Fruit fly (Drosophila melanogaster) whole organism, embryonic: Measurements from ENCODE around the gene CG42541.

ENCODE experiments used
- Abd-B ChIP-seq: fragments of 200-800 bp; sonication (Bioruptor generic); optimal IDR thresholded peaks from 2 replicates; lab custom pipeline; 2018; ENCODE audit warnings: missing biosample characterization, mild to moderate bottlenecking, missing genetic modification characterization, moderate library complexity
- Ada2b ChIP-seq: fragments of 200-800 bp; sonication (Bioruptor generic); IDR thresholded peaks from 2 replicates; pipeline ENCODE4 v1.3.6; 2022; ENCODE audit warnings: missing biosample characterization, missing genetic modification characterization
- Atf3 ChIP-seq: fragments of 200-800 bp; sonication (Bioruptor generic); optimal IDR thresholded peaks from 3 replicates; lab custom pipeline; 2016; ENCODE audit warnings: missing biosample characterization, missing genetic modification characterization
- Atf6 ChIP-seq: fragments of 200-800 bp; sonication (Bioruptor generic); IDR thresholded peaks from 2 replicates; pipeline ENCODE4 v1.3.6; 2022; ENCODE audit warnings: missing biosample characterization, missing genetic modification characterization
- Awh ChIP-seq: fragments of 200-800 bp; sonication (Bioruptor generic); IDR thresholded peaks from 2 replicates; pipeline ENCODE4, ENCODE4 v1.3.6; 2022; ENCODE audit warnings: missing biosample characterization, missing genetic modification characterization
- Bdp1 ChIP-seq: fragments of 200-800 bp; sonication (Bioruptor generic); optimal IDR thresholded peaks from 3 replicates; lab custom pipeline; 2016; ENCODE audit warnings: missing biosample characterization, missing genetic modification characterization
- CG11504 ChIP-seq: fragments of 200-800 bp; sonication (Bioruptor generic); optimal IDR thresholded peaks from 3 replicates; lab custom pipeline; 2019; ENCODE audit warnings: missing biosample characterization, mild to moderate bottlenecking, missing genetic modification characterization, moderate library complexity
- CG12299 ChIP-seq: fragments of 200-800 bp; sonication (Bioruptor generic); optimal IDR thresholded peaks from 2 replicates; lab custom pipeline; 2018; ENCODE audit warnings: missing biosample characterization, mild to moderate bottlenecking, missing genetic modification characterization
- CG14014 ChIP-seq: fragments of 200-800 bp; sonication (Bioruptor generic); IDR thresholded peaks from 2 replicates; pipeline ENCODE4 v1.3.6; 2022; ENCODE audit warnings: missing biosample characterization, missing genetic modification characterization
- CG14667 ChIP-seq: fragments of 200-800 bp; sonication (Bioruptor generic); IDR thresholded peaks from 2 replicates; pipeline ENCODE4 v1.3.6; 2022; ENCODE audit warnings: missing biosample characterization, missing genetic modification characterization
- CG14710 ChIP-seq: fragments of 200-800 bp; sonication (Bioruptor generic); optimal IDR thresholded peaks from 3 replicates; lab custom pipeline; 2019; ENCODE audit warnings: missing biosample characterization, mild to moderate bottlenecking, missing genetic modification characterization, moderate library complexity
- CG16815 ChIP-seq: fragments of 200-800 bp; sonication (Bioruptor generic); optimal IDR thresholded peaks from 3 replicates; lab custom pipeline; 2017; ENCODE audit warnings: missing biosample characterization, mild to moderate bottlenecking, missing genetic modification characterization
- CG16863 ChIP-seq: fragments of 200-800 bp; sonication (Bioruptor generic); optimal IDR thresholded peaks from 3 replicates; lab custom pipeline; 2016; ENCODE audit warnings: missing biosample characterization, missing genetic modification characterization
- CG17361 ChIP-seq: fragments of 200-800 bp; sonication (Bioruptor generic); IDR thresholded peaks from 3 replicates; pipeline ENCODE4 v1.3.6; 2022; ENCODE audit warnings: missing biosample characterization, missing genetic modification characterization
- CG1832 ChIP-seq: fragments of 200-800 bp; sonication (Bioruptor generic); optimal IDR thresholded peaks from 2 replicates; lab custom pipeline; 2017; ENCODE audit warnings: missing biosample characterization, mild to moderate bottlenecking, missing genetic modification characterization, inconsistent platforms
- CG18619 ChIP-seq: fragments of 200-800 bp; sonication (Bioruptor generic); optimal IDR thresholded peaks from 3 replicates; lab custom pipeline; 2017; ENCODE audit warnings: missing biosample characterization, mild to moderate bottlenecking, missing genetic modification characterization
- CG2202 ChIP-seq: fragments of 200-800 bp; sonication (Bioruptor generic); optimal IDR thresholded peaks from 2 replicates; lab custom pipeline; 2018; ENCODE audit warnings: missing biosample characterization, mild to moderate bottlenecking, missing genetic modification characterization
- CG2875 ChIP-seq: fragments of 200-800 bp; sonication (Bioruptor generic); optimal IDR thresholded peaks from 2 replicates; lab custom pipeline; 2017; ENCODE audit warnings: missing biosample characterization, mild to moderate bottlenecking, missing genetic modification characterization, missing genetic modification reagents
- CG30020 ChIP-seq: fragments of 200-800 bp; optimal IDR thresholded peaks from 2 replicates; lab custom pipeline; 2019; ENCODE audit warnings: missing biosample characterization, mild to moderate bottlenecking, missing genetic modification characterization, moderate library complexity
- CG3065 ChIP-seq: fragments of 200-800 bp; sonication (Bioruptor generic); optimal IDR thresholded peaks from 2 replicates; lab custom pipeline; 2016; ENCODE audit warnings: missing biosample characterization, missing genetic modification characterization
- CG33557 ChIP-seq: fragments of 200-800 bp; sonication (Bioruptor generic); optimal IDR thresholded peaks from 2 replicates; lab custom pipeline; 2019; ENCODE audit warnings: missing biosample characterization, mild to moderate bottlenecking, missing genetic modification characterization, moderate library complexity
- CG3407 ChIP-seq: fragments of 200-800 bp; sonication (Bioruptor generic); optimal IDR thresholded peaks from 2 replicates; lab custom pipeline; 2018; ENCODE audit warnings: missing biosample characterization, mild to moderate bottlenecking, missing genetic modification characterization
- CG3838 ChIP-seq: fragments of 200-800 bp; sonication (Bioruptor generic); optimal IDR thresholded peaks from 3 replicates; lab custom pipeline; 2016; ENCODE audit warnings: missing biosample characterization, missing genetic modification characterization
- CG8281 ChIP-seq: fragments of 200-800 bp; sonication (Bioruptor generic); optimal IDR thresholded peaks from 2 replicates; lab custom pipeline; 2018; ENCODE audit warnings: missing biosample characterization, mild to moderate bottlenecking, missing genetic modification characterization, moderate library complexity
- CG9437 ChIP-seq: fragments of 200-800 bp; sonication (Bioruptor generic); optimal IDR thresholded peaks from 2 replicates; lab custom pipeline; 2018; ENCODE audit warnings: missing biosample characterization, mild to moderate bottlenecking, missing genetic modification characterization
- Chrac-16 ChIP-seq: fragments of 200-800 bp; sonication (Bioruptor generic); optimal IDR thresholded peaks from 3 replicates; lab custom pipeline; 2016; ENCODE audit warnings: missing biosample characterization, missing genetic modification characterization
- Mad ChIP-seq: fragments of 200-800 bp; sonication (Bioruptor generic); optimal IDR thresholded peaks from 2 replicates; lab custom pipeline; 2016; ENCODE audit warnings: missing biosample characterization, missing genetic modification characterization
- NC2β ChIP-seq: fragments of 200-800 bp; sonication (Bioruptor generic); optimal IDR thresholded peaks from 2 replicates; lab custom pipeline; 2016; ENCODE audit warnings: missing biosample characterization, missing genetic modification characterization
- NK7.1 ChIP-seq: fragments of 200-800 bp; sonication (Bioruptor generic); optimal IDR thresholded peaks from 3 replicates; lab custom pipeline; 2016; ENCODE audit warnings: missing biosample characterization, missing genetic modification characterization
- Rx ChIP-seq: fragments of 200-800 bp; sonication (Bioruptor generic); IDR thresholded peaks from 2 replicates; pipeline ENCODE4 v1.3.6; 2022; ENCODE audit warnings: missing biosample characterization, missing genetic modification characterization
- Sin3A ChIP-seq: fragments of >200 bp; optimal IDR thresholded peaks from 2 replicates; lab custom pipeline; 2018
- Sry-δ ChIP-seq: fragments of 200-800 bp; sonication (Bioruptor generic); optimal IDR thresholded peaks from 2 replicates; lab custom pipeline; 2016; ENCODE audit warnings: missing biosample characterization, missing genetic modification characterization
- Trl ChIP-seq, 3 experiments: fragments of >200 bp in 2 of 3; fragments of 200-800 bp in 1 of 3; sonication (Bioruptor generic) in 1 of 3; optimal IDR thresholded peaks; 2 replicates in 1 of 3; 3 replicates in 2 of 3; lab custom pipeline; 2016 to 2017; ENCODE audit warnings: missing biosample characterization in 1 of 3, missing genetic modification characterization in 1 of 3
- bowl ChIP-seq: fragments of 200-800 bp; sonication (Bioruptor generic); IDR thresholded peaks from 2 replicates; pipeline ENCODE4 v1.3.6; 2022; ENCODE audit warnings: missing biosample characterization, missing genetic modification characterization
- cato ChIP-seq: fragments of 200-800 bp; sonication (Bioruptor generic); optimal IDR thresholded peaks from 2 replicates; lab custom pipeline; 2016; ENCODE audit warnings: missing biosample characterization, missing genetic modification characterization, borderline replicate concordance
- da ChIP-seq: fragments of 200-800 bp; sonication (Bioruptor generic); optimal IDR thresholded peaks from 2 replicates; lab custom pipeline; 2016; ENCODE audit warnings: missing biosample characterization, missing genetic modification characterization
- dati ChIP-seq: fragments of 200-800 bp; sonication (Bioruptor generic); IDR thresholded peaks from 2 replicates; pipeline ENCODE4 v1.3.6; 2022; ENCODE audit warnings: missing biosample characterization, missing genetic modification characterization
- dmrt11E ChIP-seq: fragments of 200-800 bp; sonication (Bioruptor generic); optimal IDR thresholded peaks from 3 replicates; lab custom pipeline; 2018; ENCODE audit warnings: missing biosample characterization, mild to moderate bottlenecking, missing genetic modification characterization, moderate library complexity
- emc ChIP-seq: fragments of 200-800 bp; sonication (Bioruptor generic); optimal IDR thresholded peaks from 2 replicates; lab custom pipeline; 2016; ENCODE audit warnings: missing biosample characterization, missing genetic modification characterization
- ewg ChIP-seq: fragments of 200-800 bp; sonication (Bioruptor generic); optimal IDR thresholded peaks from 3 replicates; lab custom pipeline; 2017; ENCODE audit warnings: mild to moderate bottlenecking, missing biosample characterization, missing genetic modification reagents, missing genetic modification characterization
- grn ChIP-seq: fragments of 200-800 bp; sonication (Bioruptor generic); optimal IDR thresholded peaks from 3 replicates; lab custom pipeline; 2017; ENCODE audit warnings: missing biosample characterization, missing genetic modification characterization
- hbn ChIP-seq: fragments of 200-800 bp; sonication (Bioruptor generic); IDR thresholded peaks from 2 replicates; pipeline ENCODE4 v1.3.6; 2022; ENCODE audit warnings: missing biosample characterization, missing genetic modification characterization; ENCODE audit not compliant: partially characterized antibody
- kay ChIP-seq: fragments of 200-800 bp; sonication (Bioruptor generic); optimal IDR thresholded peaks from 2 replicates; lab custom pipeline; 2016; ENCODE audit warnings: missing biosample characterization, missing genetic modification characterization
- mam ChIP-seq: fragments of 200-800 bp; sonication (Bioruptor generic); optimal IDR thresholded peaks from 3 replicates; lab custom pipeline; 2016; ENCODE audit warnings: missing biosample characterization, missing genetic modification characterization
- peb ChIP-seq: fragments of 200-800 bp; sonication (Bioruptor generic); IDR thresholded peaks from 2 replicates; pipeline ENCODE4 v1.3.6; 2022; ENCODE audit warnings: missing biosample characterization, missing genetic modification characterization
- pho ChIP-seq: fragments of 200-800 bp; sonication (Bioruptor generic); optimal IDR thresholded peaks from 2 replicates; lab custom pipeline; 2016; ENCODE audit warnings: missing biosample characterization, missing genetic modification characterization
- run ChIP-seq: fragments of 200-800 bp; sonication (Bioruptor generic); optimal IDR thresholded peaks from 3 replicates; lab custom pipeline; 2018; ENCODE audit warnings: missing biosample characterization, mild to moderate bottlenecking, missing genetic modification characterization
- sisA ChIP-seq: fragments of 200-800 bp; sonication (Bioruptor generic); IDR thresholded peaks from 2 replicates; pipeline ENCODE4 v1.3.6; 2022; ENCODE audit warnings: missing biosample characterization, missing genetic modification characterization
- sna ChIP-seq: fragments of 200-800 bp; sonication (Bioruptor generic); IDR thresholded peaks from 2 replicates; pipeline ENCODE4 v1.3.6; 2022; ENCODE audit warnings: missing biosample characterization, missing genetic modification characterization; ENCODE audit not compliant: partially characterized antibody
- tll ChIP-seq, 2 experiments: fragments of 200-800 bp in 1 of 2; fragments of >200 bp in 1 of 2; sonication (Bioruptor generic) in 1 of 2; optimal IDR thresholded peaks; 2 replicates each; lab custom pipeline; 2017 to 2019; ENCODE audit warnings: missing biosample characterization in 2 of 2, missing genetic modification characterization in 2 of 2, mild to moderate bottlenecking in 1 of 2, moderate library complexity in 1 of 2

The CG42541 gene

dm6 chrX:3868456-3869023 lies 61.8 kb downstream of the CG42541 start, which contains the start of gene CG2930 (continued):
- peak; percentile 36 for TF ChIP-seq kay (GFP tag; lab: Kevin White, UChicago)
- peak; percentile 74 for TF ChIP-seq Mad
- TF ChIP-seq CG2875 (GFP tag; lab: Kevin White, UChicago) = peak; percentile 85
- TF ChIP-seq CG11504 (tag; lab: Kevin White, UChicago) = peak; percentile 88
- TF ChIP-seq CG3065 (GFP tag; lab: Kevin White, UChicago) = peak; percentile 75
- peak; percentile 57 for TF ChIP-seq da (GFP tag; lab: Kevin White, UChicago)
- TF ChIP-seq Atf3 (GFP tag; lab: Kevin White, UChicago) = peak; percentile 76
- peak; percentile 78 for TF ChIP-seq CG14014 (GFP tag; lab: Robert Waterston, UW)
- peak; percentile 81 for TF ChIP-seq ewg (GFP tag; lab: Kevin White, UChicago)
- TF ChIP-seq hbn (GFP tag; lab: Robert Waterston, UW) = no peak
- TF ChIP-seq grn (GFP tag; lab: Kevin White, UChicago) = no peak
- TF ChIP-seq CG33557 (GFP tag; lab: Kevin White, UChicago) = peak; percentile 58
- peak; percentile 74 for TF ChIP-seq CG2202 (tag; lab: Kevin White, UChicago)
- TF ChIP-seq CG1832 = no peak
- TF ChIP-seq Awh (GFP tag; lab: Robert Waterston, UW) = peak; percentile 89
- TF ChIP-seq Bdp1 (GFP tag; lab: Kevin White, UChicago) = peak; percentile 48
- peak; percentile 69 for TF ChIP-seq CG14710 (tag; lab: Kevin White, UChicago)
- peak; percentile 67 for TF ChIP-seq Abd-B (GFP tag; lab: Kevin White, UChicago)
- TF ChIP-seq Sin3A = no peak
- peak; percentile 81 for TF ChIP-seq peb (GFP tag; lab: Robert Waterston, UW)
- peak; percentile 21 for TF ChIP-seq CG3838 (GFP tag; lab: Kevin White, UChicago)
- peak; percentile 59 for TF ChIP-seq Sry-δ
- peak; percentile 17 for TF ChIP-seq CG12299
- TF ChIP-seq CG14667 (GFP tag; lab: Robert Waterston, UW) = peak; percentile 82
- TF ChIP-seq CG17361 (GFP tag; lab: Robert Waterston, UW) = peak; percentile 82
- TF ChIP-seq dmrt11E (tag; lab: Kevin White, UChicago) = peak; percentile 82
- TF ChIP-seq Atf6 (GFP tag; lab: Robert Waterston, UW) = peak; percentile 66; the same call in 1 of the 2 replicates
- TF ChIP-seq CG8281 = peak; percentile 48
- peak in 1 of 2 experiments; percentile 31 for TF ChIP-seq Trl (optimal IDR thresholded peaks at IDR 0.05; lab: Kevin White, UChicago)
- TF ChIP-seq Trl (GFP tag; optimal IDR thresholded peaks at IDR 0.05; lab: Kevin White, UChicago) = peak; percentile 67
- peak; percentile 68 for TF ChIP-seq Chrac-16
- peak; percentile 20 for TF ChIP-seq emc
- peak; percentile 44 for TF ChIP-seq run (tag; lab: Kevin White, UChicago)
- no peak for TF ChIP-seq CG30020 (tag; lab: Kevin White, UChicago)
- TF ChIP-seq cato (GFP tag; lab: Kevin White, UChicago) = peak; percentile 68
- TF ChIP-seq bowl = peak; percentile 74; the same call in 1 of the 2 replicates
- peak; percentile 82 for TF ChIP-seq NC2β (GFP tag; lab: Kevin White, UChicago)
- peak; percentile 84 for TF ChIP-seq CG16863
- peak; percentile 59 for TF ChIP-seq CG9437 (GFP tag; lab: Kevin White, UChicago)
- TF ChIP-seq dati (GFP tag; lab: Robert Waterston, UW) = peak; percentile 77
- peak; percentile 74 for TF ChIP-seq CG18619
- no peak for TF ChIP-seq sna
- TF ChIP-seq tll (GFP tag; optimal IDR thresholded peaks at IDR 0.05; lab: Kevin White, UChicago) = no peak
- TF ChIP-seq NK7.1 (GFP tag; lab: Kevin White, UChicago) = peak; percentile 72
- peak; percentile 49 for TF ChIP-seq CG16815 (GFP tag; lab: Kevin White, UChicago)
- peak; percentile 70 for TF ChIP-seq mam (GFP tag; lab: Kevin White, UChicago)
- peak; percentile 78 for TF ChIP-seq CG3407 (GFP tag; lab: Kevin White, UChicago)
- peak; percentile 90 for TF ChIP-seq sisA (GFP tag; lab: Robert Waterston, UW)
- peak; percentile 86 for TF ChIP-seq Rx
- peak; percentile 13 for TF ChIP-seq pho (GFP tag; lab: Kevin White, UChicago)
- TF ChIP-seq Ada2b (GFP tag; lab: Robert Waterston, UW) = peak; percentile 93
